Worm (Caenorhabditis elegans) whole organism, young adult: ENCODE measurements around the gene gcy-3.

Experiments used
- F10E7.11 ChIP-seq: sonication (generic microtip); optimal IDR thresholded peaks from 2 replicates; lab custom pipeline; 2017; ENCODE audit warnings: mild to moderate bottlenecking, missing genetic modification characterization, moderate library complexity, missing compliant biosample characterization
- F57A8.1 ChIP-seq: fragments of 200-800 bp; sonication (Bioruptor generic); optimal IDR thresholded peaks from 2 replicates; lab custom pipeline; 2018; ENCODE audit warnings: mild to moderate bottlenecking, missing genetic modification characterization, moderate library complexity, missing compliant biosample characterization
- K12H6.12 ChIP-seq: fragments of 200-800 bp; sonication (Bioruptor generic); optimal IDR thresholded peaks from 2 replicates; lab custom pipeline; 2018; ENCODE audit warnings: mild to moderate bottlenecking, missing genetic modification characterization, missing compliant biosample characterization
- T07F8.4 ChIP-seq: sonication (generic microtip); optimal IDR thresholded peaks from 2 replicates; lab custom pipeline; 2016; ENCODE audit warnings: mild to moderate bottlenecking, missing genetic modification characterization, moderate library complexity, missing compliant biosample characterization
- Y56A3A.18 ChIP-seq: fragments of 200-800 bp; sonication (Bioruptor generic); IDR thresholded peaks from 2 replicates; pipeline ENCODE4 v1.3.6; 2022; ENCODE audit warnings: missing genetic modification reagents, missing genetic modification characterization, missing compliant biosample characterization
- Y79H2A.3 ChIP-seq: fragments of 200-800 bp; sonication (Bioruptor generic); conservative IDR thresholded peaks from 2 replicates; pipeline ENCODE4 v1.3.6; 2022; ENCODE audit warnings: missing genetic modification reagents, missing genetic modification characterization, missing compliant biosample characterization
- aptf-2 ChIP-seq: fragments of 200-800 bp; sonication (Bioruptor generic); conservative IDR thresholded peaks from 2 replicates; pipeline ENCODE4 v1.3.6; 2022; ENCODE audit warnings: missing genetic modification reagents, missing genetic modification characterization, missing compliant biosample characterization
- aptf-3 ChIP-seq: fragments of 200-800 bp; sonication (Bioruptor generic); IDR thresholded peaks from 2 replicates; pipeline ENCODE4 v1.3.6; 2022; ENCODE audit warnings: missing genetic modification characterization, missing compliant biosample characterization
- attf-6 ChIP-seq: fragments of 200-800 bp; sonication (Bioruptor generic); IDR thresholded peaks from 2 replicates; pipeline ENCODE4 v1.3.6; 2022; ENCODE audit warnings: missing genetic modification reagents, missing genetic modification characterization, missing compliant biosample characterization
- ceh-100 ChIP-seq: fragments of 200-800 bp; sonication (Bioruptor generic); IDR thresholded peaks from 2 replicates; pipeline ENCODE4 v1.3.6; 2022; ENCODE audit warnings: missing genetic modification reagents, missing genetic modification characterization, missing compliant biosample characterization
- ceh-58 ChIP-seq: fragments of 200-800 bp; sonication (Bioruptor generic); IDR thresholded peaks from 2 replicates; pipeline ENCODE4 v1.3.6; 2022; ENCODE audit warnings: missing genetic modification characterization, missing compliant biosample characterization
- ceh-91 ChIP-seq: fragments of 200-800 bp; sonication (Bioruptor generic); IDR thresholded peaks from 2 replicates; pipeline ENCODE4 v1.3.6; 2022; ENCODE audit warnings: missing genetic modification reagents, missing genetic modification characterization, missing compliant biosample characterization
- dpff-1 ChIP-seq: sonication (generic microtip); optimal IDR thresholded peaks from 2 replicates; lab custom pipeline; 2017; ENCODE audit warnings: mild to moderate bottlenecking, missing genetic modification characterization, missing compliant biosample characterization
- egl-18 ChIP-seq: fragments of 200-800 bp; sonication (Bioruptor generic); IDR thresholded peaks from 2 replicates; pipeline ENCODE4 v1.3.6; 2022; ENCODE audit warnings: missing genetic modification reagents, missing genetic modification characterization, missing compliant biosample characterization
- egl-44 ChIP-seq: fragments of 200-800 bp; sonication (Bioruptor generic); IDR thresholded peaks from 2 replicates; pipeline ENCODE4 v1.3.6; 2022; ENCODE audit warnings: missing genetic modification reagents, missing genetic modification characterization, missing compliant biosample characterization
- ets-4 ChIP-seq: fragments of 200-800 bp; sonication (Bioruptor generic); optimal IDR thresholded peaks from 2 replicates; lab custom pipeline; 2018; ENCODE audit warnings: mild to moderate bottlenecking, missing genetic modification characterization, missing compliant biosample characterization
- hmg-20 ChIP-seq: fragments of 200-800 bp; sonication (Bioruptor generic); IDR thresholded peaks from 2 replicates; pipeline ENCODE4 v1.3.6; 2022; ENCODE audit warnings: missing genetic modification reagents, missing genetic modification characterization, missing compliant biosample characterization
- lag-1 ChIP-seq: fragments of 200-800 bp; sonication (Bioruptor generic); IDR thresholded peaks from 2 replicates; pipeline ENCODE4 v1.3.6; 2022; ENCODE audit warnings: missing genetic modification reagents, missing genetic modification characterization, missing compliant biosample characterization
- let-526 ChIP-seq: fragments of 200-800 bp; sonication (Bioruptor generic); IDR thresholded peaks from 2 replicates; pipeline ENCODE4 v1.3.6; 2022; ENCODE audit warnings: missing genetic modification reagents, missing genetic modification characterization, missing compliant biosample characterization
- let-607 ChIP-seq, 2 experiments: fragments of 200-800 bp in 1 of 2; sonication (Bioruptor generic) in 1 of 2; sonication (generic microtip) in 1 of 2; optimal IDR thresholded peaks; 2 replicates each; lab custom pipeline; 2016 to 2018; ENCODE audit warnings: mild to moderate bottlenecking in 2 of 2, missing compliant biosample characterization in 2 of 2, missing genetic modification characterization in 2 of 2, moderate library complexity in 2 of 2, missing genotype in 1 of 2
- lin-40 ChIP-seq: sonication (generic microtip); optimal IDR thresholded peaks from 2 replicates; lab custom pipeline; 2016; ENCODE audit warnings: missing genetic modification characterization, mild to moderate bottlenecking, missing compliant biosample characterization, missing genotype, missing genetic modification reagents
- lir-1 ChIP-seq: fragments of 200-800 bp; sonication (Bioruptor generic); conservative IDR thresholded peaks from 2 replicates; pipeline ENCODE4 v1.3.6; 2022; ENCODE audit warnings: missing genetic modification reagents, missing genetic modification characterization, missing compliant biosample characterization
- madf-10 ChIP-seq: sonication (generic microtip); optimal IDR thresholded peaks from 2 replicates; lab custom pipeline; 2016; ENCODE audit warnings: mild to moderate bottlenecking, missing genetic modification characterization, missing compliant biosample characterization
- madf-8 ChIP-seq: fragments of 200-800 bp; sonication (Bioruptor generic); conservative IDR thresholded peaks from 2 replicates; pipeline ENCODE4 v1.3.6; 2022; ENCODE audit warnings: missing genetic modification reagents, missing genetic modification characterization, missing compliant biosample characterization
- nhr-120 ChIP-seq: fragments of 200-800 bp; sonication (Bioruptor generic); IDR thresholded peaks from 2 replicates; pipeline ENCODE4 v1.3.6; 2022; ENCODE audit warnings: missing genetic modification characterization, missing compliant biosample characterization
- nhr-80 ChIP-seq: sonication (generic microtip); optimal IDR thresholded peaks from 2 replicates; lab custom pipeline; 2016; ENCODE audit warnings: missing genetic modification characterization, missing compliant biosample characterization
- rcor-1 ChIP-seq: fragments of 200-800 bp; sonication (Bioruptor generic); IDR thresholded peaks from 2 replicates; pipeline ENCODE4 v1.3.6; 2022; ENCODE audit warnings: missing genetic modification reagents, missing genetic modification characterization, missing compliant biosample characterization
- snpc-3.4 ChIP-seq: sonication (generic microtip); optimal IDR thresholded peaks from 2 replicates; lab custom pipeline; 2017; ENCODE audit warnings: missing genetic modification characterization, mild to moderate bottlenecking, missing compliant biosample characterization, antibody characterized with exemption, moderate library complexity, missing genotype, missing genetic modification reagents
- zfh-2 ChIP-seq: fragments of 200-800 bp; sonication (Bioruptor generic); conservative IDR thresholded peaks from 2 replicates; pipeline ENCODE4 v1.3.6; 2022; ENCODE audit warnings: missing genetic modification reagents, missing genetic modification characterization, missing compliant biosample characterization
- ztf-25 ChIP-seq: fragments of 200-800 bp; sonication (Bioruptor generic); IDR thresholded peaks from 2 replicates; pipeline ENCODE4 v1.3.6; 2022; ENCODE audit warnings: missing genetic modification reagents, missing genetic modification characterization, missing compliant biosample characterization
- ztf-28 ChIP-seq: fragments of 200-800 bp; sonication (Bioruptor generic); IDR thresholded peaks from 2 replicates; pipeline ENCODE4 v1.3.6; 2022; ENCODE audit warnings: missing genetic modification reagents, missing genetic modification characterization, missing compliant biosample characterization

Gene gcy-3

DNA sequence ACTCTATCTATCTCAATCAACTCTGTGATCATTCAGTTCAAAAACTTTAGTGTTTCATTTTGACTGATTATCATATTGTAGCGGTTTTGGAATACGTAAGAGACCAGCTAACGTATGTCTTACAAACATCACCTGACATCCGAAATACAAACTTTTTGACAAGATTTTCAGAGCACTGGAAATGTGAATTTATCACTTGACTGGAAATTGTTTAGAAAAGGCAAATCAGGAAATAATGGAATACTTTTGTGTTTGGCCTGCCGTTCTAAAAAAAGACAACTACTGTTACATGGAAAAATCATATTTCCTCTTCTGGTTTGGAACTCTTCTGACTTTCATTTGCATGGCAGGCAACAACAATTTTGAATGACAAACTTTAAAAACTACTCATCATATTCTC, 44.5 kb upstream of the gcy-3 start, which contains the start of gene F35H8.12:
Gene F35H8.12, plus strand, starts transcription at position 301 of the 400 bp plus-strand sequence.
- no peak for TF ChIP-seq ets-4 (GFP tag; lab: Kevin White, UChicago)

- TF ChIP-seq ztf-25 (GFP tag; lab: Robert Waterston, UW): no peak
- no peak for TF ChIP-seq snpc-3.4 (tag; lab: Kevin White, UChicago)
- no peak for TF ChIP-seq zfh-2 (GFP tag; lab: Robert Waterston, UW)
- no peak for TF ChIP-seq egl-18 (GFP tag; lab: Robert Waterston, UW)
- no peak for TF ChIP-seq aptf-2 (GFP tag; lab: Robert Waterston, UW)
- TF ChIP-seq nhr-120 (GFP tag; lab: Robert Waterston, UW): no peak
- no peak for TF ChIP-seq let-526 (GFP tag; lab: Robert Waterston, UW)
- TF ChIP-seq T07F8.4 (tag; lab: Kevin White, UChicago): no peak
- no peak for TF ChIP-seq ceh-58 (GFP tag; lab: Robert Waterston, UW)
- TF ChIP-seq ztf-28 (GFP tag; lab: Robert Waterston, UW): no peak
- TF ChIP-seq lir-1 (GFP tag; lab: Robert Waterston, UW): no peak
- no peak for TF ChIP-seq dpff-1 (tag; lab: Kevin White, UChicago)
Measured at ce11 chrII:9550718-9551117, 43.6 kb upstream of the gcy-3 start, which contains the start of gene sra-6. TSS of gene sra-6 (minus strand) at chrII:9550818.

- TF ChIP-seq let-607 (tag; optimal IDR thresholded peaks at IDR 0.05; lab: Kevin White, UChicago) (no peak), ztf-25 (GFP tag; lab: Robert Waterston, UW) (no peak)
Measured at ce11 chrII:9544386-9544785, 37.3 kb upstream of the gcy-3 start, which contains the start of gene sra-7. TSS of gene sra-7 (plus strand) at chrII:9544686.

DNA sequence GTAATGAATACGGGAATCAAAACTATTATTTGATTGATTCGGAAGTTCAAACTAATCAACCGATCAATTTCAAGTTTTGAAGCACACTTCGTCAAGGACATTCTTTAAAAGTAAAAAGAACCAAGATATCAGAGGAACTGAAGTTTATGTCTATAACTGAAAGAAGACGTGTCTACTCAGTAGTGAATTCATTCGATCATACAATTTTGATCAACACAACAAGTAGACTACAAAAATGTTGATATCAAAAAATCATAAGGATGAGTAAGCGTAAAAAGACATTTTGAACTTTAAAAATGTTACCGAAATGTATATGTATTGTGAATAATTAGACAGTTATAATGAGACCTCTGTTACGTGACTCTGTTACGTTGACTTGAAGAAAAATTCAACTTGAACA, 35.7 kb upstream of the gcy-3 start, which contains the start of gene sra-4:
Gene sra-4, minus strand, starts transcription at position 101 of the 400 bp plus-strand sequence.
- TF ChIP-seq rcor-1 (GFP tag; lab: Robert Waterston, UW) (no peak), egl-18 (GFP tag; lab: Robert Waterston, UW) (no peak), hmg-20 (GFP tag; lab: Robert Waterston, UW) (no peak), egl-44 (GFP tag; lab: Robert Waterston, UW) (no peak)

- TF ChIP-seq lag-1 (no peak), nhr-120 (GFP tag; lab: Robert Waterston, UW) (no peak), madf-8 (GFP tag; lab: Robert Waterston, UW) (no peak), ceh-91 (no peak), F57A8.1 (GFP tag; lab: Kevin White, UChicago) (no peak), ceh-100 (no peak), nhr-80 (tag; lab: Kevin White, UChicago) (no peak), K12H6.12 (tag; lab: Kevin White, UChicago) (no peak), Y79H2A.3 (no peak), madf-10 (tag; lab: Kevin White, UChicago) (no peak), ztf-28 (GFP tag; lab: Robert Waterston, UW) (no peak), F10E7.11 (no peak), Y56A3A.18 (GFP tag; lab: Robert Waterston, UW) (no peak), aptf-3 (GFP tag; lab: Robert Waterston, UW) (no peak), lin-40 (no peak), attf-6 (GFP tag; lab: Robert Waterston, UW) (no peak), aptf-2 (GFP tag; lab: Robert Waterston, UW) (no peak)
Measured at ce11 chrII:9540723-9541122, 33.6 kb upstream of the gcy-3 start, which contains the start of gene sra-3. TSS of gene sra-3 (minus strand) at chrII:9540823.
